Fruit fly (Drosophila melanogaster): ENCODE results near the gene EloA.
A peak's percentile ranks its signal among the peaks of the same experiment; 100 is the strongest.

Gene EloA

dm6 chr3R:23251256-23251655 lies at the start of gene EloA, which contains the start of gene Rad60:
Gene EloA, plus strand, starts transcription at chr3R:23251563.
Gene Rad60, minus strand, starts transcription at chr3R:23251477.
- peak; percentile 80 for TF ChIP-seq CG17801 (GFP tag; optimal IDR thresholded peaks at IDR 0.05; ENCODE audit: partially characterized antibody)

dm6 chr3R:23203934-23204333 lies 47.4 kb upstream of the EloA start, which contains the start of gene fzo:
Gene fzo, minus strand, starts transcription at chr3R:23204034.
- no peak for TF ChIP-seq CG17801 (GFP tag; optimal IDR thresholded peaks at IDR 0.05; ENCODE audit: partially characterized antibody)

dm6 chr3R:23207254-23207653 lies 44.1 kb upstream of the EloA start:
- TF ChIP-seq CG17801 (GFP tag; optimal IDR thresholded peaks at IDR 0.05; ENCODE audit: partially characterized antibody): no peak

- no peak for TF ChIP-seq CG17801 (GFP tag; optimal IDR thresholded peaks at IDR 0.05; ENCODE audit: partially characterized antibody)
Observed at dm6 chr3R:23210243-23211215, 40.8 kb upstream of the EloA start.

- TF ChIP-seq CG17801 (GFP tag; optimal IDR thresholded peaks at IDR 0.05; ENCODE audit: partially characterized antibody): no peak
Observed at dm6 chr3R:23211745-23212254, 39.6 kb upstream of the EloA start.

- no peak for TF ChIP-seq CG17801 (GFP tag; optimal IDR thresholded peaks at IDR 0.05; ENCODE audit: partially characterized antibody)
Observed at dm6 chr3R:23212764-23213163, 38.6 kb upstream of the EloA start.

dm6 chr3R:23214603-23215433 lies 36.5 kb upstream of the EloA start:
- no peak for TF ChIP-seq CG17801 (GFP tag; optimal IDR thresholded peaks at IDR 0.05; ENCODE audit: partially characterized antibody)

dm6 chr3R:23215434-23215730 lies 36.0 kb upstream of the EloA start:
- TF ChIP-seq CG17801 (GFP tag; optimal IDR thresholded peaks at IDR 0.05; ENCODE audit: partially characterized antibody): no peak

dm6 chr3R:23217142-23217771 lies 34.1 kb upstream of the EloA start:
- TF ChIP-seq CG17801 (GFP tag; optimal IDR thresholded peaks at IDR 0.05; ENCODE audit: partially characterized antibody): no peak

- TF ChIP-seq CG17801 (GFP tag; optimal IDR thresholded peaks at IDR 0.05; ENCODE audit: partially characterized antibody): no peak
Observed at dm6 chr3R:23220239-23221002, 30.9 kb upstream of the EloA start.

dm6 chr3R:23221003-23221679 lies 30.2 kb upstream of the EloA start:
- TF ChIP-seq CG17801 (GFP tag; optimal IDR thresholded peaks at IDR 0.05; ENCODE audit: partially characterized antibody): no peak

- peak; percentile 76 for TF ChIP-seq CG17801 (GFP tag; optimal IDR thresholded peaks at IDR 0.05; ENCODE audit: partially characterized antibody)
Observed at dm6 chr3R:23221680-23222148, 29.6 kb upstream of the EloA start.

dm6 chr3R:23223151-23223810 lies 28.1 kb upstream of the EloA start:
- no peak for TF ChIP-seq CG17801 (GFP tag; optimal IDR thresholded peaks at IDR 0.05; ENCODE audit: partially characterized antibody)

All from ovary, adult (tissue).